Worm (Caenorhabditis elegans) whole organism, L4 larva: Measurements from ENCODE around the gene phat-4.

Experiments used
- ceh-82 ChIP-seq: sonication (generic microtip); optimal IDR thresholded peaks from 2 replicates; lab custom pipeline; 2017; ENCODE audit warnings: missing biosample characterization, missing genetic modification characterization
- cey-2 ChIP-seq: sonication (generic microtip); optimal IDR thresholded peaks from 3 replicates; lab custom pipeline; 2017; ENCODE audit warnings: missing genetic modification characterization, mild to moderate bottlenecking, missing compliant biosample characterization, antibody characterized with exemption, borderline replicate concordance; ENCODE audit not compliant: insufficient read depth
- dpl-1 ChIP-seq: fragments of 150-350 bp; optimal IDR thresholded peaks from 2 replicates; lab custom pipeline; 2014; ENCODE audit warnings: missing biosample characterization, missing genetic modification reagents, missing genetic modification characterization
- egl-27 ChIP-seq: sonication (generic microtip); optimal IDR thresholded peaks from 3 replicates; lab custom pipeline; 2017; ENCODE audit warnings: missing biosample characterization, missing genetic modification reagents, missing genetic modification characterization
- jun-1 ChIP-seq: fragments of 150-350 bp; optimal IDR thresholded peaks from 2 replicates; lab custom pipeline; 2014; ENCODE audit warnings: missing biosample characterization, missing genetic modification reagents, missing genetic modification characterization
- mdl-1 ChIP-seq, 2 experiments: fragments of 150-350 bp in 1 of 2; sonication (generic microtip) in 1 of 2; optimal IDR thresholded peaks; 2 replicates each; lab custom pipeline; 2014 to 2017; ENCODE audit warnings: missing biosample characterization in 2 of 2, missing genetic modification characterization in 2 of 2
- mxl-2 ChIP-seq: fragments of 200-800 bp; sonication (Bioruptor generic); conservative IDR thresholded peaks from 2 replicates; pipeline ENCODE4 v1.3.6; 2022; ENCODE audit warnings: missing genetic modification reagents, missing genetic modification characterization, missing compliant biosample characterization
- mxl-3 ChIP-seq: fragments of 200-800 bp; sonication (Bioruptor generic); optimal IDR thresholded peaks from 2 replicates; lab custom pipeline; 2018; ENCODE audit warnings: mild to moderate bottlenecking, missing genetic modification characterization, missing compliant biosample characterization
- pha-4 ChIP-seq, 2 experiments: fragments of 150-350 bp in 1 of 2; fragments of 200-800 bp in 1 of 2; sonication (Bioruptor generic) in 1 of 2; IDR thresholded peaks in 1 of 2; optimal IDR thresholded peaks in 1 of 2; 2 replicates each; pipeline versions ENCODE4 v1.3.6 to Lab custom; 2014 to 2022; ENCODE audit warnings: missing genetic modification characterization in 2 of 2, missing genetic modification reagents in 2 of 2, missing biosample characterization in 1 of 2, missing compliant biosample characterization in 1 of 2
- skn-1 ChIP-seq: fragments of 150-350 bp; optimal IDR thresholded peaks from 2 replicates; lab custom pipeline; 2014; ENCODE audit warnings: missing biosample characterization, missing genetic modification characterization
- zfp-2 ChIP-seq: sonication (generic microtip); optimal IDR thresholded peaks from 2 replicates; lab custom pipeline; 2016; ENCODE audit warnings: mild to moderate bottlenecking, missing genetic modification characterization, missing compliant biosample characterization
- ztf-11 ChIP-seq: fragments of 150-350 bp; optimal IDR thresholded peaks from 2 replicates; lab custom pipeline; 2014; ENCODE audit warnings: missing biosample characterization, missing genetic modification characterization

- TF ChIP-seq dpl-1 (GFP tag; lab: Kevin White, UChicago) (no peak), mdl-1 (tag; optimal IDR thresholded peaks at IDR 0.05; lab: Kevin White, UChicago) (no peak), jun-1 (no peak), egl-27 (no peak), cey-2 (tag; lab: Kevin White, UChicago) (no peak), zfp-2 (tag; lab: Kevin White, UChicago) (no peak), skn-1 (tag; lab: Kevin White, UChicago) (no peak), mxl-2 (GFP tag; lab: Robert Waterston, UW) (no peak), ceh-82 (tag; lab: Kevin White, UChicago) (no peak), ztf-11 (no peak), mxl-3 (GFP tag; lab: Kevin White, UChicago) (no peak), pha-4 (GFP tag; IDR thresholded peaks at IDR 0.05; lab: Robert Waterston, UW) (no peak), pha-4 (tag; optimal IDR thresholded peaks at IDR 0.05; lab: Kevin White, UChicago) (no peak)
Measured at ce11 chrV:4162922-4163321, 33.2 kb downstream of the phat-4 start, which contains the start of gene Y45G5AM.4.
